Worm (Caenorhabditis elegans): ENCODE measurements around the gene fem-2.

- TF ChIP-seq unc-62 (GFP tag; optimal IDR thresholded peaks at IDR 0.05) (no peak), elt-1 (tag; optimal IDR thresholded peaks at IDR 0.05) (no peak), zag-1 (tag; optimal IDR thresholded peaks at IDR 0.05) (no peak), pqm-1 (tag; optimal IDR thresholded peaks at IDR 0.05) (no peak), sea-2 (GFP tag; optimal IDR thresholded peaks at IDR 0.05) (no peak), mdl-1 (tag; optimal IDR thresholded peaks at IDR 0.05) (no peak), snpc-4 (tag; optimal IDR thresholded peaks at IDR 0.05) (no peak), lsy-12 (tag; optimal IDR thresholded peaks at IDR 0.05) (no peak)
Observed at ce11 chrIII:658357-658756, 23.9 kb upstream of the fem-2 start, which contains the start of gene C09F5.1.
